Fruit fly (Drosophila melanogaster): ENCODE results near the gene RtcB.
A peak's percentile ranks its signal among the peaks of the same experiment; 100 is the strongest.

dm6 chr2L:19463824-19464317 is 33.4 kb downstream of the RtcB start, which contains the start of gene tj:
- TF ChIP-seq topi (GFP tag; optimal IDR thresholded peaks at IDR 0.05), result no peak
- no peak for TF ChIP-seq acj6 (GFP tag; optimal IDR thresholded peaks at IDR 0.05)
- TF ChIP-seq CG11294 (GFP tag; IDR thresholded peaks at IDR 0.05), result no peak
- TF ChIP-seq CG10631 (GFP tag; optimal IDR thresholded peaks at IDR 0.05), result no peak
- TF ChIP-seq Eip93F (GFP tag; optimal IDR thresholded peaks at IDR 0.05), result no peak
- TF ChIP-seq CG3919 (GFP tag; optimal IDR thresholded peaks at IDR 0.05), result no peak
- no peak for TF ChIP-seq achi (GFP tag; optimal IDR thresholded peaks at IDR 0.05)
- TF ChIP-seq CG10669 (GFP tag; optimal IDR thresholded peaks at IDR 0.05), result no peak
- peak; percentile 12 for TF ChIP-seq Eip78C (GFP tag)
- TF ChIP-seq svp (GFP tag), result peak; percentile 60
- no peak for TF ChIP-seq eg (GFP tag; IDR thresholded peaks at IDR 0.05)

All from whole organism, prepupa.